Worm (Caenorhabditis elegans) whole organism, mixed stage, embryonic: ENCODE measurements around the gene cyp-13A3.

Experiments
- elt-1 ChIP-seq: sonication (generic microtip); optimal IDR thresholded peaks from 2 replicates; lab custom pipeline; 2017; ENCODE audit warnings: missing genetic modification characterization, mild to moderate bottlenecking, missing compliant biosample characterization, antibody characterized with exemption, moderate library complexity, borderline replicate concordance; ENCODE audit not compliant: insufficient read depth
- elt-3 ChIP-seq: fragments of 150-350 bp; optimal IDR thresholded peaks from 2 replicates; lab custom pipeline; 2014; ENCODE audit warnings: missing biosample characterization, missing genetic modification characterization
- lin-13 ChIP-seq: fragments of 150-350 bp; optimal IDR thresholded peaks from 2 replicates; lab custom pipeline; 2014; ENCODE audit warnings: missing biosample characterization, missing genetic modification characterization
- lsy-2 ChIP-seq: fragments of 150-350 bp; optimal IDR thresholded peaks from 2 replicates; lab custom pipeline; 2014; ENCODE audit warnings: missing biosample characterization, missing genetic modification characterization
- mab-5 ChIP-seq: fragments of 150-350 bp; optimal IDR thresholded peaks from 2 replicates; lab custom pipeline; 2014; ENCODE audit warnings: missing biosample characterization, missing genetic modification characterization
- nhr-12 ChIP-seq: fragments of 150-350 bp; optimal IDR thresholded peaks from 2 replicates; lab custom pipeline; 2014; ENCODE audit warnings: missing biosample characterization, missing genetic modification characterization
- nhr-237 ChIP-seq: fragments of 150-350 bp; optimal IDR thresholded peaks from 2 replicates; lab custom pipeline; 2014; ENCODE audit warnings: missing biosample characterization, missing genetic modification characterization
- nhr-76 ChIP-seq: sonication (generic microtip); optimal IDR thresholded peaks from 2 replicates; lab custom pipeline; 2017; ENCODE audit warnings: missing biosample characterization, missing genetic modification characterization
- snpc-4 ChIP-seq: fragments of 150-350 bp; optimal IDR thresholded peaks from 2 replicates; lab custom pipeline; 2014; ENCODE audit warnings: missing biosample characterization, missing genetic modification characterization
- zip-8 ChIP-seq: fragments of 150-350 bp; optimal IDR thresholded peaks from 2 replicates; lab custom pipeline; 2014; ENCODE audit warnings: missing biosample characterization, missing genetic modification characterization
- ztf-11 ChIP-seq: fragments of 150-350 bp; optimal IDR thresholded peaks from 2 replicates; lab custom pipeline; 2014; ENCODE audit warnings: missing biosample characterization, missing genetic modification characterization

- TF ChIP-seq mab-5 (tag; lab: Kevin White, UChicago), result no peak
- no peak for TF ChIP-seq lin-13 (tag; lab: Kevin White, UChicago)
- no peak for TF ChIP-seq elt-1
- TF ChIP-seq lsy-2 (tag; lab: Kevin White, UChicago), result no peak
- no peak for TF ChIP-seq nhr-76 (tag; lab: Kevin White, UChicago)
- no peak for TF ChIP-seq nhr-237 (tag; lab: Kevin White, UChicago)
- TF ChIP-seq ztf-11 (tag; lab: Kevin White, UChicago), result no peak
- TF ChIP-seq snpc-4 (tag; lab: Kevin White, UChicago), result no peak
- TF ChIP-seq elt-3, result no peak
- no peak for TF ChIP-seq zip-8
- TF ChIP-seq nhr-12 (tag; lab: Kevin White, UChicago), result no peak
Measured at ce11 chrII:9791185-9791584, 1.9 kb downstream of the cyp-13A3 start.
